Worm (Caenorhabditis elegans): ENCODE results near the gene clec-57.

Gene clec-57

ce11 chrV:14500554-14500953 lies 31.5 kb downstream of the clec-57 start:
- TF ChIP-seq unc-55 (GFP tag; optimal IDR thresholded peaks at IDR 0.05) (peak; percentile 24), crh-2 (tag; optimal IDR thresholded peaks at IDR 0.05) (no peak)

- TF ChIP-seq crh-2 (tag; optimal IDR thresholded peaks at IDR 0.05) (no peak), nhr-10 (tag; optimal IDR thresholded peaks at IDR 0.05) (no peak), dmd-4 (tag; optimal IDR thresholded peaks at IDR 0.05) (no peak), zag-1 (tag; optimal IDR thresholded peaks at IDR 0.05) (no peak), elt-3 (tag; optimal IDR thresholded peaks at IDR 0.05) (no peak), mab-5 (tag; optimal IDR thresholded peaks at IDR 0.05) (no peak), nhr-237 (tag; optimal IDR thresholded peaks at IDR 0.05) (no peak), peb-1 (tag; optimal IDR thresholded peaks at IDR 0.05) (no peak), F13H6.1 (tag; optimal IDR thresholded peaks at IDR 0.05) (no peak), nhr-25 (tag; optimal IDR thresholded peaks at IDR 0.05) (no peak), snpc-4 (tag; optimal IDR thresholded peaks at IDR 0.05) (no peak), lin-39 (tag; optimal IDR thresholded peaks at IDR 0.05) (no peak), fos-1 (tag; optimal IDR thresholded peaks at IDR 0.05) (no peak), sma-3 (GFP tag; optimal IDR thresholded peaks at IDR 0.05) (no peak)
Measured at ce11 chrV:14501136-14501535, 32.1 kb downstream of the clec-57 start, which contains the start of gene R02D5.24. Gene R02D5.24, plus strand, starts transcription at chrV:14501340.

- no peak for TF ChIP-seq unc-39 (tag; optimal IDR thresholded peaks at IDR 0.05)
- no peak for TF ChIP-seq nhr-21 (tag; optimal IDR thresholded peaks at IDR 0.05)
- no peak for TF ChIP-seq nhr-25 (tag; optimal IDR thresholded peaks at IDR 0.05)
- no peak for TF ChIP-seq nhr-237 (tag; optimal IDR thresholded peaks at IDR 0.05)
- peak; percentile 1 for TF ChIP-seq sma-9 (GFP tag; optimal IDR thresholded peaks at IDR 0.05)
- no peak for TF ChIP-seq sma-9 (tag; optimal IDR thresholded peaks at IDR 0.05)
- TF ChIP-seq ztf-1 (GFP tag; conservative IDR thresholded peaks at IDR 0.05) = no peak
- no peak for TF ChIP-seq ceh-82 (tag; optimal IDR thresholded peaks at IDR 0.05)
- TF ChIP-seq sma-3 (GFP tag; optimal IDR thresholded peaks at IDR 0.05) = peak; percentile 8
- TF ChIP-seq skn-1 (tag; optimal IDR thresholded peaks at IDR 0.05) = peak; percentile 47
- peak; percentile 92 for TF ChIP-seq fos-1 (tag; optimal IDR thresholded peaks at IDR 0.05)
Measured at ce11 chrV:14503065-14503464, 34.0 kb downstream of the clec-57 start.

ce11 chrV:14504120-14504519 lies 35.1 kb downstream of the clec-57 start:
- TF ChIP-seq unc-39 (tag; optimal IDR thresholded peaks at IDR 0.05) (no peak), fos-1 (tag; optimal IDR thresholded peaks at IDR 0.05) (peak; percentile 32)

ce11 chrV:14504774-14505173 lies 35.7 kb downstream of the clec-57 start:
- peak; percentile 68 for TF ChIP-seq fos-1 (tag; optimal IDR thresholded peaks at IDR 0.05)
- TF ChIP-seq nhr-129 (tag; optimal IDR thresholded peaks at IDR 0.05) = no peak
- TF ChIP-seq aly-2 (tag; optimal IDR thresholded peaks at IDR 0.05) = no peak
- no peak for TF ChIP-seq sma-3 (GFP tag; optimal IDR thresholded peaks at IDR 0.05)
- peak; percentile 41 for TF ChIP-seq ceh-16 (tag; optimal IDR thresholded peaks at IDR 0.05)
- TF ChIP-seq ztf-11 (tag; optimal IDR thresholded peaks at IDR 0.05) = no peak
- no peak for TF ChIP-seq lin-39 (tag; optimal IDR thresholded peaks at IDR 0.05)
- TF ChIP-seq elt-3 (tag; optimal IDR thresholded peaks at IDR 0.05) = no peak
- TF ChIP-seq nhr-12 (tag; optimal IDR thresholded peaks at IDR 0.05) = no peak

- TF ChIP-seq nhr-23 (tag; optimal IDR thresholded peaks at IDR 0.05) = no peak
- TF ChIP-seq nhr-237 (tag; optimal IDR thresholded peaks at IDR 0.05) = no peak
- no peak for TF ChIP-seq mab-5 (tag; optimal IDR thresholded peaks at IDR 0.05)
- no peak for TF ChIP-seq aly-2 (tag; optimal IDR thresholded peaks at IDR 0.05)
- no peak for TF ChIP-seq ZK546.5 (tag; optimal IDR thresholded peaks at IDR 0.05)
- TF ChIP-seq nhr-21 (tag; optimal IDR thresholded peaks at IDR 0.05) = peak; percentile 85
- no peak for TF ChIP-seq nhr-11 (tag; optimal IDR thresholded peaks at IDR 0.05)
- no peak for TF ChIP-seq dmd-4 (tag; optimal IDR thresholded peaks at IDR 0.05)
- TF ChIP-seq unc-39 (tag; optimal IDR thresholded peaks at IDR 0.05) = no peak
- TF ChIP-seq lin-11 (tag; optimal IDR thresholded peaks at IDR 0.05) = no peak
- no peak for TF ChIP-seq ama-1 (optimal IDR thresholded peaks at IDR 0.05)
- TF ChIP-seq sma-3 (GFP tag; optimal IDR thresholded peaks at IDR 0.05) = peak; percentile 44
- TF ChIP-seq R02D3.7 (tag; optimal IDR thresholded peaks at IDR 0.05) = no peak
- TF ChIP-seq egl-27 (tag; optimal IDR thresholded peaks at IDR 0.05) = peak; percentile 73
- TF ChIP-seq elt-1 (tag; optimal IDR thresholded peaks at IDR 0.05) = peak; percentile 85
- no peak for TF ChIP-seq F13H6.1 (tag; optimal IDR thresholded peaks at IDR 0.05)
- no peak for TF ChIP-seq unc-55 (GFP tag; optimal IDR thresholded peaks at IDR 0.05)
- no peak for TF ChIP-seq lin-39 (tag; optimal IDR thresholded peaks at IDR 0.05)
- no peak for TF ChIP-seq C34F6.9 (tag; optimal IDR thresholded peaks at IDR 0.05)
- TF ChIP-seq alr-1 (tag; optimal IDR thresholded peaks at IDR 0.05) = no peak
- peak; percentile 89 for TF ChIP-seq ceh-16 (tag; optimal IDR thresholded peaks at IDR 0.05)
- TF ChIP-seq nhr-25 (tag; optimal IDR thresholded peaks at IDR 0.05) = peak; percentile 48
- TF ChIP-seq skn-1 (tag; optimal IDR thresholded peaks at IDR 0.05) = peak; percentile 28
- TF ChIP-seq nhr-129 (tag; optimal IDR thresholded peaks at IDR 0.05) = no peak
- TF ChIP-seq ztf-4 (tag; optimal IDR thresholded peaks at IDR 0.05) = no peak
- TF ChIP-seq lin-13 (GFP tag; optimal IDR thresholded peaks at IDR 0.05) = no peak
- TF ChIP-seq sma-9 (GFP tag; optimal IDR thresholded peaks at IDR 0.05) = peak; percentile 40
- no peak for TF ChIP-seq sma-9 (tag; optimal IDR thresholded peaks at IDR 0.05)
- no peak for TF ChIP-seq snpc-4 (tag; optimal IDR thresholded peaks at IDR 0.05)
- TF ChIP-seq ceh-82 (tag; optimal IDR thresholded peaks at IDR 0.05) = no peak
- peak; percentile 24 for TF ChIP-seq gmeb-1 (tag; optimal IDR thresholded peaks at IDR 0.05)
- TF ChIP-seq peb-1 (tag; optimal IDR thresholded peaks at IDR 0.05) = no peak
- no peak for TF ChIP-seq elt-3 (tag; optimal IDR thresholded peaks at IDR 0.05)
- TF ChIP-seq nhr-77 (tag; optimal IDR thresholded peaks at IDR 0.05) = no peak
Measured at ce11 chrV:14505745-14506214, 36.7 kb downstream of the clec-57 start.
